Worm (Caenorhabditis elegans) whole organism, young adult: Measurements from ENCODE around the gene ttr-17.

Source experiments
- B0019.2 ChIP-seq: fragments of 200-800 bp; sonication (Bioruptor generic); conservative IDR thresholded peaks from 2 replicates; pipeline ENCODE4 v1.3.6; 2022; ENCODE audit warnings: missing genetic modification reagents, missing genetic modification characterization, missing compliant biosample characterization
- C17E4.6 ChIP-seq: fragments of 200-800 bp; sonication (Bioruptor generic); IDR thresholded peaks from 2 replicates; pipeline ENCODE4 v1.3.6; 2022; ENCODE audit warnings: missing genetic modification reagents, missing genetic modification characterization, missing compliant biosample characterization
- D2030.7 ChIP-seq: fragments of 200-800 bp; sonication (Bioruptor generic); IDR thresholded peaks from 2 replicates; pipeline ENCODE4 v1.3.6; 2022; ENCODE audit warnings: missing genetic modification reagents, missing genetic modification characterization, missing compliant biosample characterization
- F22D6.2 ChIP-seq: sonication (generic microtip); optimal IDR thresholded peaks from 2 replicates; lab custom pipeline; 2016; ENCODE audit warnings: mild to moderate bottlenecking, missing genetic modification characterization, missing compliant biosample characterization
- F33H1.4 ChIP-seq: fragments of 200-800 bp; sonication (Bioruptor generic); IDR thresholded peaks from 2 replicates; pipeline ENCODE4 v1.3.6; 2022; ENCODE audit warnings: missing genetic modification reagents, missing genetic modification characterization, missing compliant biosample characterization
- F49E8.2 ChIP-seq: sonication (generic microtip); optimal IDR thresholded peaks from 3 replicates; lab custom pipeline; 2017; ENCODE audit warnings: missing genetic modification characterization, mild to moderate bottlenecking, missing compliant biosample characterization, antibody characterized with exemption, moderate library complexity; ENCODE audit not compliant: insufficient read depth
- F52B5.7 ChIP-seq: sonication (generic microtip); optimal IDR thresholded peaks from 2 replicates; lab custom pipeline; 2016; ENCODE audit warnings: mild to moderate bottlenecking, missing genetic modification characterization, missing compliant biosample characterization
- F55B11.4 ChIP-seq: sonication (generic microtip); optimal IDR thresholded peaks from 2 replicates; lab custom pipeline; 2016; ENCODE audit warnings: missing compliant biosample characterization, missing genetic modification characterization, borderline replicate concordance; ENCODE audit not compliant: insufficient read depth
- Y56A3A.18 ChIP-seq: fragments of 200-800 bp; sonication (Bioruptor generic); IDR thresholded peaks from 2 replicates; pipeline ENCODE4 v1.3.6; 2022; ENCODE audit warnings: missing genetic modification reagents, missing genetic modification characterization, missing compliant biosample characterization
- Y79H2A.3 ChIP-seq: fragments of 200-800 bp; sonication (Bioruptor generic); conservative IDR thresholded peaks from 2 replicates; pipeline ENCODE4 v1.3.6; 2022; ENCODE audit warnings: missing genetic modification reagents, missing genetic modification characterization, missing compliant biosample characterization
- Y95B8A.8 ChIP-seq: fragments of 200-800 bp; sonication (Bioruptor generic); IDR thresholded peaks from 2 replicates; pipeline ENCODE4 v1.3.6; 2022; ENCODE audit warnings: missing genetic modification reagents, missing genetic modification characterization, missing compliant biosample characterization
- attf-3 ChIP-seq: fragments of 200-800 bp; sonication (Bioruptor generic); conservative IDR thresholded peaks from 2 replicates; pipeline ENCODE4 v1.3.6; 2022; ENCODE audit warnings: missing genetic modification reagents, missing genetic modification characterization, missing compliant biosample characterization
- cebp-2 ChIP-seq: fragments of 200-800 bp; sonication (Bioruptor generic); IDR thresholded peaks from 2 replicates; pipeline ENCODE4 v1.3.6; 2022; ENCODE audit warnings: missing genetic modification characterization, missing compliant biosample characterization
- ceh-100 ChIP-seq: fragments of 200-800 bp; sonication (Bioruptor generic); IDR thresholded peaks from 2 replicates; pipeline ENCODE4 v1.3.6; 2022; ENCODE audit warnings: missing genetic modification reagents, missing genetic modification characterization, missing compliant biosample characterization
- ceh-79 ChIP-seq: sonication (generic microtip); optimal IDR thresholded peaks from 2 replicates; lab custom pipeline; 2017; ENCODE audit warnings: mild to moderate bottlenecking, missing genetic modification characterization, missing compliant biosample characterization
- dpff-1 ChIP-seq: sonication (generic microtip); optimal IDR thresholded peaks from 2 replicates; lab custom pipeline; 2017; ENCODE audit warnings: mild to moderate bottlenecking, missing genetic modification characterization, missing compliant biosample characterization
- egrh-3 ChIP-seq: fragments of 200-800 bp; sonication (Bioruptor generic); IDR thresholded peaks from 2 replicates; pipeline ENCODE4 v1.3.6; 2022; ENCODE audit warnings: missing genetic modification reagents, missing genetic modification characterization, missing compliant biosample characterization
- hlh-12 ChIP-seq: sonication (generic microtip); optimal IDR thresholded peaks from 2 replicates; lab custom pipeline; 2016; ENCODE audit warnings: missing genetic modification characterization, missing compliant biosample characterization
- lag-1 ChIP-seq: fragments of 200-800 bp; sonication (Bioruptor generic); IDR thresholded peaks from 2 replicates; pipeline ENCODE4 v1.3.6; 2022; ENCODE audit warnings: missing genetic modification reagents, missing genetic modification characterization, missing compliant biosample characterization
- let-526 ChIP-seq: fragments of 200-800 bp; sonication (Bioruptor generic); IDR thresholded peaks from 2 replicates; pipeline ENCODE4 v1.3.6; 2022; ENCODE audit warnings: missing genetic modification reagents, missing genetic modification characterization, missing compliant biosample characterization
- lin-54 ChIP-seq: fragments of 200-800 bp; sonication (Bioruptor generic); optimal IDR thresholded peaks from 2 replicates; lab custom pipeline; 2018; ENCODE audit warnings: mild to moderate bottlenecking, missing genetic modification characterization, missing compliant biosample characterization
- lsl-1 ChIP-seq: fragments of 200-800 bp; sonication (Bioruptor generic); optimal IDR thresholded peaks from 2 replicates; lab custom pipeline; 2018; ENCODE audit warnings: mild to moderate bottlenecking, missing genetic modification characterization, moderate library complexity, missing compliant biosample characterization
- lsy-27 ChIP-seq: sonication (generic microtip); optimal IDR thresholded peaks from 2 replicates; lab custom pipeline; 2017; ENCODE audit warnings: missing genetic modification characterization, mild to moderate bottlenecking, missing compliant biosample characterization, antibody characterized with exemption, missing genotype, borderline replicate concordance; ENCODE audit not compliant: insufficient read depth
- nfya-2 ChIP-seq: fragments of 200-800 bp; sonication (Bioruptor generic); IDR thresholded peaks from 2 replicates; pipeline ENCODE4 v1.3.6; 2022; ENCODE audit warnings: missing genetic modification reagents, missing genetic modification characterization, missing compliant biosample characterization
- nfyb-1 ChIP-seq: fragments of 200-800 bp; sonication (Bioruptor generic); IDR thresholded peaks from 2 replicates; pipeline ENCODE4 v1.3.6; 2022; ENCODE audit warnings: missing genetic modification reagents, missing genetic modification characterization, missing compliant biosample characterization
- nhr-27 ChIP-seq: fragments of 200-800 bp; sonication (Bioruptor generic); optimal IDR thresholded peaks from 2 replicates; lab custom pipeline; 2018; ENCODE audit warnings: mild to moderate bottlenecking, missing genetic modification characterization, moderate library complexity, missing compliant biosample characterization
- nhr-90 ChIP-seq: sonication (generic microtip); optimal IDR thresholded peaks from 2 replicates; lab custom pipeline; 2016; ENCODE audit warnings: missing genotype, mild to moderate bottlenecking, missing genetic modification characterization, missing compliant biosample characterization
- repo-1 ChIP-seq: sonication (generic microtip); optimal IDR thresholded peaks from 2 replicates; lab custom pipeline; 2017; ENCODE audit warnings: mild to moderate bottlenecking, missing genetic modification characterization, missing compliant biosample characterization
- snpc-1.1 ChIP-seq: sonication (generic microtip); optimal IDR thresholded peaks from 2 replicates; lab custom pipeline; 2017; ENCODE audit warnings: missing genetic modification characterization, mild to moderate bottlenecking, missing compliant biosample characterization, antibody characterized with exemption, moderate library complexity, missing genotype, missing genetic modification reagents; ENCODE audit not compliant: insufficient read depth
- sptf-2 ChIP-seq: fragments of 200-800 bp; sonication (Bioruptor generic); optimal IDR thresholded peaks from 2 replicates; lab custom pipeline; 2018; ENCODE audit warnings: mild to moderate bottlenecking, missing genetic modification characterization, missing compliant biosample characterization
- tbp1 ChIP-seq: fragments of 200-800 bp; sonication (Bioruptor generic); optimal IDR thresholded peaks from 2 replicates; lab custom pipeline; 2018; ENCODE audit warnings: mild to moderate bottlenecking, missing genetic modification characterization, missing compliant biosample characterization
- unc-130 ChIP-seq: sonication (generic microtip); optimal IDR thresholded peaks from 2 replicates; lab custom pipeline; 2016; ENCODE audit warnings: missing genetic modification reagents, missing genetic modification characterization, missing compliant biosample characterization
- zim-3 ChIP-seq: sonication (generic microtip); optimal IDR thresholded peaks from 2 replicates; lab custom pipeline; 2017; ENCODE audit warnings: mild to moderate bottlenecking, missing genetic modification characterization, moderate library complexity, missing compliant biosample characterization
- ztf-22 ChIP-seq: fragments of 200-800 bp; sonication (Bioruptor generic); optimal IDR thresholded peaks from 2 replicates; lab custom pipeline; 2018; ENCODE audit warnings: mild to moderate bottlenecking, missing genetic modification characterization, moderate library complexity, missing compliant biosample characterization
- ztf-26 ChIP-seq: sonication (generic microtip); optimal IDR thresholded peaks from 2 replicates; lab custom pipeline; 2017; ENCODE audit warnings: missing genetic modification characterization, missing compliant biosample characterization
- ztf-28 ChIP-seq: fragments of 200-800 bp; sonication (Bioruptor generic); IDR thresholded peaks from 2 replicates; pipeline ENCODE4 v1.3.6; 2022; ENCODE audit warnings: missing genetic modification reagents, missing genetic modification characterization, missing compliant biosample characterization

The ttr-17 gene

DNA sequence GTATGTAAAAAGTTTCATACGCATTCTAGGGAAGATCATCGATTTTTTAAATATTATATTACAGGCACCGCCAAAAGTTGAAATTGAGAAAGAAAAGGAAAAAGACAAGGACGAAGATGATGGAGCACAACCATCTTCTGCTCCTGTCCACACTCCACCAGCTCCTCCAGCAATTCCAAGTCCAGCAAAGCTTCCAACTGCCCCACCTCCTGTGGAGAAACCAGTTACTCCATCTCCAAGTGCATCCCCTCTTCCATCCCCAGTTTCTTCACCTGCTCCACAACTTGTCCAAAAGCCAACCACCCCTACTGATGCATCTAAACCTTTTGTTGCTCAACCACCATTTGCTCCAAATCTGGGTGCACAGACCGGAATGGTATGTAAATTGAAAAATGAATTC lies 14.9 kb downstream of the ttr-17 start:
- no peak for TF ChIP-seq Y95B8A.8 (GFP tag; lab: Robert Waterston, UW)
- no peak for TF ChIP-seq F52B5.7 (tag; lab: Kevin White, UChicago)
- TF ChIP-seq Y79H2A.3, result no peak
- TF ChIP-seq nfyb-1 (GFP tag; lab: Robert Waterston, UW), result no peak
- no peak for TF ChIP-seq ztf-22 (GFP tag; lab: Kevin White, UChicago)
- no peak for TF ChIP-seq Y56A3A.18 (GFP tag; lab: Robert Waterston, UW)
- TF ChIP-seq ztf-28 (GFP tag; lab: Robert Waterston, UW), result no peak
- no peak for TF ChIP-seq dpff-1 (tag; lab: Kevin White, UChicago)
- TF ChIP-seq ceh-79 (tag; lab: Kevin White, UChicago), result no peak
- no peak for TF ChIP-seq F33H1.4
- no peak for TF ChIP-seq F22D6.2 (tag; lab: Kevin White, UChicago)
- no peak for TF ChIP-seq repo-1
- no peak for TF ChIP-seq lin-54 (GFP tag; lab: Kevin White, UChicago)
- TF ChIP-seq zim-3 (tag; lab: Kevin White, UChicago), result no peak
- no peak for TF ChIP-seq hlh-12
- TF ChIP-seq attf-3, result no peak
- TF ChIP-seq ceh-100 (GFP tag; lab: Robert Waterston, UW), result no peak
- TF ChIP-seq unc-130, result no peak
- TF ChIP-seq cebp-2, result no peak
- TF ChIP-seq lsl-1, result no peak

DNA sequence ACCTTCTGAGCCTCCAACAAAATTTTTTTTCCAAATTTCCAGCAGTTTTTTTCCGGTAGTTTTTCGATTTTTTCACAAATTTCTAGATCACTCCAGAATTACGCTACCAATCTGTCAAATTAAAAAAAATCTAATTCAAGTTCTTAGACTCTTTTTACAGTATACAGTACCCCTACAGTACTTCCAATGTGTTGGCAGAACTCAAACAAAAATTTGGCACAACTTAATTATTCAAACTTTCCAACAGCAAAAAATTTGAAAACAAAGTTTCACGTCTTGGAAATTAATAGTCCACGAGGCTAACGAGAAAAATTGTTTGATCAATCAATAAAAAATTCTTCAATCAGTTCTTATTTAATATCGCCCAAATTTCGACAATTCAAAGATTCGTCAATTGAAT lies 17.0 kb downstream of the ttr-17 start, which contains the start of gene F36H1.3:
F36H1.3 (plus strand) TSS at position 323 of the 400 bp plus-strand sequence.
- TF ChIP-seq F55B11.4 (tag; lab: Kevin White, UChicago) (no peak), sptf-2 (no peak), F22D6.2 (tag; lab: Kevin White, UChicago) (no peak), ztf-26 (tag; lab: Kevin White, UChicago) (no peak), ztf-28 (GFP tag; lab: Robert Waterston, UW) (no peak), B0019.2 (GFP tag; lab: Robert Waterston, UW) (no peak), snpc-1.1 (tag; lab: Kevin White, UChicago) (no peak), Y95B8A.8 (GFP tag; lab: Robert Waterston, UW) (no peak)

DNA sequence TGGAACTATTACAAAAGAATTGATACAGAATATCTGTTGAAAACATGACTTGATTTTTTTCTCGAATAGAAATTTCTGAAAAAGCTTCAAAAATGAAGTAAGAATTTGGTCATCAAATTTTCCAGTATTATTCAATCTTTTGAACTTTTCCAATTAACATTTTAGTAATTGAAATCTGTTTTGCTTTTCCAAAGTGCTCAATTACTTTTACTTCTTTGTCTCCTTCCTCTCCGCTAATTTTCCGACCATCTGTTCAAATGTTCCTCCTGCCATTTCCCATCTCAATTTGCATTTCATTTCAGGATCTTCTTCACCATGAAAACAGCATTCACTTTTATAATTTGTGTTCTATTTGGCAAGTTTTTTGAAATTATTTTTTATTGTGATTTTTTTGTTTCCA lies 18.0 kb downstream of the ttr-17 start, which contains the start of gene F36H1.11:
F36H1.11 (plus strand) TSS at position 301 of the 400 bp plus-strand sequence.
- TF ChIP-seq lag-1 (GFP tag; lab: Robert Waterston, UW) (no peak), F49E8.2 (no peak), tbp1 (GFP tag; lab: Kevin White, UChicago) (no peak), C17E4.6 (GFP tag; lab: Robert Waterston, UW) (no peak), D2030.7 (GFP tag; lab: Robert Waterston, UW) (no peak), attf-3 (no peak)

DNA sequence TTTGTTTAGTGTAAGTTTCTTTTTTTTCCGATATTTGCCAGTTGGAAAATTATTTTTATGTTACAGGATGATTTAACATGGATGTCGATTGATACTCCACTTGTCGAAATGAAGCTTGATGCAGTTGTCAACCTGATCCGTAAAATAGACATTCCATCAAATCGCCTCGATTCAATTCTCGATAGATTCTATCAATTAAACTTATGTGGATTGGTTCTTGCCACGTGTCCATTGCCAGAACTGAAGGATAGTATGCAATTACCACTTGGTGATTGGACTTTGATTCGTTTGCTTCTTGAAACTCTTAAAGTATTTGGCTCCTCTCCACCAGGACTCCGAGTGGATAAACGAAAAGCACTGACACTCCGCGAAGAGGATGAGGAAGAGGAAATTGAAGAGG lies 22.4 kb downstream of the ttr-17 start:
- TF ChIP-seq nhr-90 (no peak), sptf-2 (no peak), let-526 (GFP tag; lab: Robert Waterston, UW) (no peak), egrh-3 (GFP tag; lab: Robert Waterston, UW) (no peak), nfya-2 (GFP tag; lab: Robert Waterston, UW) (no peak), ceh-79 (tag; lab: Kevin White, UChicago) (no peak), nhr-27 (tag; lab: Kevin White, UChicago) (no peak), ceh-100 (GFP tag; lab: Robert Waterston, UW) (no peak), snpc-1.1 (tag; lab: Kevin White, UChicago) (no peak), lsy-27 (tag; lab: Kevin White, UChicago) (no peak)
